Worm (Caenorhabditis elegans): ENCODE data around the gene C09E7.8.

C09E7.8 gene

ce11 chrIII:6508327-6508726 lies 50.1 kb downstream of the C09E7.8 start (continued):
- TF ChIP-seq lin-29 (GFP tag; IDR thresholded peaks at IDR 0.05), result no peak
- TF ChIP-seq mep-1 (tag; optimal IDR thresholded peaks at IDR 0.05), result no peak
- no peak for TF ChIP-seq D1046.2 (GFP tag; IDR thresholded peaks at IDR 0.05)
- no peak for TF ChIP-seq dmd-9 (GFP tag; IDR thresholded peaks at IDR 0.05)
- TF ChIP-seq nhr-28 (tag; optimal IDR thresholded peaks at IDR 0.05), result peak; percentile 77
- TF ChIP-seq ceh-28 (tag; optimal IDR thresholded peaks at IDR 0.05), result no peak

DNA sequence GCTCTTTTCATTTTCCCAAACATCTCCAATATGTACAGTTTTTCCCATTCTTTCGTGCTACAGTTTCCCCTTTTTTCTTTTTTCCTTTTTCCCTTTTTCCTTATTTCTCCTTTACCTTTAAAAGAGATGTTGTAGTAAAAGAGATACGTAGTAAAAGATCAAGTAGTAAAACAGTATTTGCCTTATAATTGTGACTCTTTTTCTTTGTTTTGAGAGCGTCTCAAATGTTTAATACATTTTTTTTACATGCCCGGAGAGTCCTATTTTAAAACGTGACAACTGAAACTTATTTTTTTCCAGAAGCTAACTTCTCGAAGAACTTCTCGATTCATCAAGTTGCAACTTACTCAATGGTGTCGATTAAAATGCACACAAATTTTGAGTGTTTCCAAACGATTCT lies 50.6 kb downstream of the C09E7.8 start, which contains the start of gene F23F12.12:
Gene F23F12.12 (plus strand): TSS at position 301 of the 400 bp plus-strand sequence.
- TF ChIP-seq vab-7 (GFP tag; IDR thresholded peaks at IDR 0.05) (no peak), unc-39 (tag; optimal IDR thresholded peaks at IDR 0.05) (no peak), zfp-3 (GFP tag; conservative IDR thresholded peaks at IDR 0.05) (no peak), fkh-10 (GFP tag; optimal IDR thresholded peaks at IDR 0.05) (no peak), nhr-11 (tag; optimal IDR thresholded peaks at IDR 0.05) (no peak), daf-16 (GFP tag; optimal IDR thresholded peaks at IDR 0.05) (no peak), daf-16 (tag; optimal IDR thresholded peaks at IDR 0.05) (no peak), mdl-1 (tag; optimal IDR thresholded peaks at IDR 0.05) (no peak), nhr-10 (tag; optimal IDR thresholded peaks at IDR 0.05) (no peak), ZK546.5 (tag; optimal IDR thresholded peaks at IDR 0.05) (no peak), nhr-77 (tag; optimal IDR thresholded peaks at IDR 0.05) (no peak), hif-1 (tag; optimal IDR thresholded peaks at IDR 0.05) (no peak)

DNA sequence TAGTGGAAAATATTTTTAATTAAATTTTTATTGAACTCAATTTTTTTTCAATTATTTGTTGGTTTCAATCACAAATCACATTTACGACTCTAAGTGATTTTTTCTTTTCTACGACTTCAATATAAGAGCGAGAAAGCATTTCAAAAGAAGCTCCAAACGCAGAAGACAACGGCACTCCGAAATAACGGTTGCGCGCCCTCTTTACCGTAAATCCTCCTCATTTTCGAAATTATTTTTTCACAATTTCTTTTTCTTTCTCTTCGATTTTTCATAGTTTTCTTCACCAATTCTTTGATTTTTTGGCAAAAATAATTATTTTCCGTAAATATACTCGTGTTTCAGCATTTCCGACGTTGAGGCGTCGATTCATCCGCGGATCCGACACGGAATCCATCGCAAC lies 54.2 kb downstream of the C09E7.8 start:
- peak; percentile 95 for TF ChIP-seq Y48G9A.11 (GFP tag; IDR thresholded peaks at IDR 0.05)

Measured in whole organism, L4 larva.